Fruit fly (Drosophila melanogaster) whole organism, embryonic: ENCODE results near the gene CG11396.

Experiments
- Antp ChIP-seq: fragments of 200-800 bp; sonication (Bioruptor generic); optimal IDR thresholded peaks from 3 replicates; lab custom pipeline; 2016; ENCODE audit warnings: missing biosample characterization, missing genetic modification characterization
- CG7357 ChIP-seq: fragments of 200-800 bp; sonication (Bioruptor generic); IDR thresholded peaks from 3 replicates; pipeline ENCODE4 v1.3.6; 2022; ENCODE audit warnings: missing biosample characterization, missing genetic modification characterization
- HLH54F ChIP-seq: fragments of 200-800 bp; sonication (Bioruptor generic); optimal IDR thresholded peaks from 3 replicates; lab custom pipeline; 2016; ENCODE audit warnings: missing biosample characterization, missing genetic modification characterization
- Six4 ChIP-seq: fragments of 200-800 bp; sonication (Bioruptor generic); optimal IDR thresholded peaks from 2 replicates; lab custom pipeline; 2016; ENCODE audit warnings: missing biosample characterization, missing genetic modification characterization
- esg ChIP-seq: fragments of 200-800 bp; sonication (Bioruptor generic); conservative IDR thresholded peaks from 2 replicates; pipeline ENCODE4 v1.3.6; 2022; ENCODE audit warnings: missing biosample characterization, missing genetic modification characterization
- mam ChIP-seq: fragments of 200-800 bp; sonication (Bioruptor generic); optimal IDR thresholded peaks from 3 replicates; lab custom pipeline; 2016; ENCODE audit warnings: missing biosample characterization, missing genetic modification characterization
- slou ChIP-seq: fragments of 200-800 bp; sonication (Bioruptor generic); optimal IDR thresholded peaks from 3 replicates; lab custom pipeline; 2016; ENCODE audit warnings: missing biosample characterization, missing genetic modification characterization

dm6 chr3L:20823206-20823803 is 35.4 kb upstream of the CG11396 start:
- TF ChIP-seq mam, result no peak
- no peak for TF ChIP-seq CG7357 (GFP tag; lab: Robert Waterston, UW)
- no peak for TF ChIP-seq Six4 (GFP tag; lab: Kevin White, UChicago)
- TF ChIP-seq Antp (GFP tag; lab: Kevin White, UChicago), result no peak
- TF ChIP-seq esg (GFP tag; lab: Robert Waterston, UW), result no peak
- no peak for TF ChIP-seq slou
- TF ChIP-seq HLH54F (GFP tag; lab: Kevin White, UChicago), result no peak
